Fruit fly (Drosophila melanogaster): ENCODE results near the gene PAN3.
A peak's percentile ranks its signal among the peaks of the same experiment; 100 is the strongest.

Gene PAN3

DNA sequence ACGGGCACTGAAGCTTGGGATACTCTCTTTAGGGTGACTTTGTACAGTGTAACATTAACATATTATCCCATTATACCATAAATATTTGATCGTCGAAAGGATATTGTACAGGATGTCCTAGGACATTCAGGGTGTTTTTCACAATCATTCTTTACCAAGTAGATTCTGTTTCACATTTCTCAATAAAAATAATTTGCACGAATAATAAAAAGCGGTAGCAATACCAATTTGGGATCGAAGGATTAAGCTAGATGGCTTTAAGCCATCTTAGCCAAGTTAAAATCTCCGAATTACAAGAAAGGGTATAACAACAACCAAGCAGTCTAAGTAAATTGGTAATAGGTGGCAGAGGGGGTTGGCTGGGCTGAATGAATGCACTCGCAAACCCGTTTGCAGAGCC lies 3.4 kb downstream of the PAN3 start:
- TF ChIP-seq CG32264 (GFP tag; optimal IDR thresholded peaks at IDR 0.05): no peak
- TF ChIP-seq fru (GFP tag; optimal IDR thresholded peaks at IDR 0.05): peak; percentile 32
- TF ChIP-seq HLH106 (tag; optimal IDR thresholded peaks at IDR 0.05): peak; percentile 39
- no peak for TF ChIP-seq Hr83 (GFP tag; optimal IDR thresholded peaks at IDR 0.05; ENCODE audit: poor library complexity, severe bottlenecking)
- TF ChIP-seq dmrt93B (GFP tag; optimal IDR thresholded peaks at IDR 0.05): peak; percentile 41
- TF ChIP-seq lola (GFP tag; optimal IDR thresholded peaks at IDR 0.05): no peak
- peak; percentile 44 for TF ChIP-seq h (GFP tag; optimal IDR thresholded peaks at IDR 0.05)
- peak; percentile 44 for TF ChIP-seq OdsH (GFP tag; optimal IDR thresholded peaks at IDR 0.05)
- peak; percentile 1 for TF ChIP-seq rgr (GFP tag; optimal IDR thresholded peaks at IDR 0.05)
- no peak for TF ChIP-seq Myc (optimal IDR thresholded peaks at IDR 0.05)
- peak; percentile 47 for TF ChIP-seq Sp1 (GFP tag; optimal IDR thresholded peaks at IDR 0.05)
- TF ChIP-seq sage (GFP tag; optimal IDR thresholded peaks at IDR 0.05): no peak
- TF ChIP-seq Hr78 (GFP tag; optimal IDR thresholded peaks at IDR 0.05): no peak
- TF ChIP-seq foxo (GFP tag; optimal IDR thresholded peaks at IDR 0.05): peak in 1 of 2 experiments; percentile 45
- peak; percentile 61 for TF ChIP-seq woc (GFP tag; optimal IDR thresholded peaks at IDR 0.05)
- TF ChIP-seq Dif (GFP tag; optimal IDR thresholded peaks at IDR 0.05; ENCODE audit: partially characterized antibody): no peak
- no peak for TF ChIP-seq pan (optimal IDR thresholded peaks at IDR 0.05)
- TF ChIP-seq jim (GFP tag; optimal IDR thresholded peaks at IDR 0.05): no peak
- TF ChIP-seq ey (GFP tag; optimal IDR thresholded peaks at IDR 0.05): peak; percentile 29
- no peak for TF ChIP-seq Rel (GFP tag; optimal IDR thresholded peaks at IDR 0.05)
- no peak for TF ChIP-seq Rel (tag; optimal IDR thresholded peaks at IDR 0.05)
- TF ChIP-seq psq (GFP tag; optimal IDR thresholded peaks at IDR 0.05): peak; percentile 2

dm6 chr3L:3074805-3075204 lies 3.9 kb downstream of the PAN3 start:
- TF ChIP-seq br (GFP tag; optimal IDR thresholded peaks at IDR 0.05) (no peak), psq (GFP tag; optimal IDR thresholded peaks at IDR 0.05) (peak; percentile 33), HLH106 (tag; optimal IDR thresholded peaks at IDR 0.05) (no peak), N (GFP tag; optimal IDR thresholded peaks at IDR 0.05) (no peak), sv (GFP tag; optimal IDR thresholded peaks at IDR 0.05) (no peak), ey (GFP tag; optimal IDR thresholded peaks at IDR 0.05) (no peak), Sp1 (GFP tag; optimal IDR thresholded peaks at IDR 0.05) (no peak), Hnf4 (GFP tag; optimal IDR thresholded peaks at IDR 0.05) (no peak), usp (GFP tag; optimal IDR thresholded peaks at IDR 0.05) (no peak), sage (GFP tag; optimal IDR thresholded peaks at IDR 0.05) (no peak), tai (GFP tag; optimal IDR thresholded peaks at IDR 0.05) (no peak), Vsx2 (GFP tag; optimal IDR thresholded peaks at IDR 0.05; ENCODE audit: partially characterized antibody) (peak; percentile 70), CG32264 (GFP tag; optimal IDR thresholded peaks at IDR 0.05) (no peak), foxo (GFP tag; optimal IDR thresholded peaks at IDR 0.05) (no peak), fru (GFP tag; optimal IDR thresholded peaks at IDR 0.05) (peak; percentile 37)

dm6 chr3L:3076954-3077353 lies 6.0 kb downstream of the PAN3 start:
- TF ChIP-seq woc (GFP tag; optimal IDR thresholded peaks at IDR 0.05) (no peak), Abd-B (GFP tag; optimal IDR thresholded peaks at IDR 0.05) (no peak), dmrt93B (GFP tag; optimal IDR thresholded peaks at IDR 0.05) (no peak), br (GFP tag; optimal IDR thresholded peaks at IDR 0.05) (no peak), CG9705 (GFP tag; optimal IDR thresholded peaks at IDR 0.05) (no peak), foxo (GFP tag; optimal IDR thresholded peaks at IDR 0.05) (no peak), Jra (GFP tag; optimal IDR thresholded peaks at IDR 0.05) (no peak), brk (GFP tag; optimal IDR thresholded peaks at IDR 0.05) (no peak), Mio (GFP tag; optimal IDR thresholded peaks at IDR 0.05) (no peak), Vsx2 (GFP tag; optimal IDR thresholded peaks at IDR 0.05; ENCODE audit: partially characterized antibody) (no peak), h (GFP tag; optimal IDR thresholded peaks at IDR 0.05) (no peak)

dm6 chr3L:3077568-3078107 lies 6.7 kb downstream of the PAN3 start:
- TF ChIP-seq tai (GFP tag; optimal IDR thresholded peaks at IDR 0.05) (peak; percentile 3), Myc (optimal IDR thresholded peaks at IDR 0.05) (peak; percentile 20), Hr83 (GFP tag; optimal IDR thresholded peaks at IDR 0.05; ENCODE audit: poor library complexity, severe bottlenecking) (peak; percentile 82), dmrt93B (GFP tag; optimal IDR thresholded peaks at IDR 0.05) (no peak), br (GFP tag; optimal IDR thresholded peaks at IDR 0.05) (peak; percentile 75), dl (GFP tag; optimal IDR thresholded peaks at IDR 0.05; ENCODE audit: insufficient read depth in 1 of 2, partially characterized antibody in 2 of 2) (peak; percentile 44 to 69), Dif (GFP tag; optimal IDR thresholded peaks at IDR 0.05; ENCODE audit: partially characterized antibody) (peak; percentile 82), CrebA (GFP tag; optimal IDR thresholded peaks at IDR 0.05; ENCODE audit: borderline replicate concordance) (peak; percentile 89), CG9705 (GFP tag; optimal IDR thresholded peaks at IDR 0.05) (no peak), jim (GFP tag; optimal IDR thresholded peaks at IDR 0.05) (peak; percentile 44), woc (GFP tag; optimal IDR thresholded peaks at IDR 0.05) (peak; percentile 51), Dfd (GFP tag; optimal IDR thresholded peaks at IDR 0.05) (no peak), dsf (GFP tag; optimal IDR thresholded peaks at IDR 0.05; ENCODE audit: borderline replicate concordance) (no peak), Jra (GFP tag; optimal IDR thresholded peaks at IDR 0.05) (peak; percentile 87), Abd-B (GFP tag; optimal IDR thresholded peaks at IDR 0.05) (no peak), Hr78 (GFP tag; optimal IDR thresholded peaks at IDR 0.05) (no peak), Hnf4 (GFP tag; optimal IDR thresholded peaks at IDR 0.05) (peak; percentile 64), ey (GFP tag; optimal IDR thresholded peaks at IDR 0.05) (peak; percentile 52), OdsH (GFP tag; optimal IDR thresholded peaks at IDR 0.05) (peak; percentile 55), h (GFP tag; optimal IDR thresholded peaks at IDR 0.05) (peak; percentile 81), N (GFP tag; optimal IDR thresholded peaks at IDR 0.05) (no peak), brk (GFP tag; optimal IDR thresholded peaks at IDR 0.05) (peak; percentile 22), CG32264 (GFP tag; optimal IDR thresholded peaks at IDR 0.05) (no peak), psq (GFP tag; optimal IDR thresholded peaks at IDR 0.05) (peak; percentile 96), GATAd (GFP tag; optimal IDR thresholded peaks at IDR 0.05) (no peak), sv (GFP tag; optimal IDR thresholded peaks at IDR 0.05) (no peak), Vsx2 (GFP tag; optimal IDR thresholded peaks at IDR 0.05; ENCODE audit: partially characterized antibody) (no peak), rgr (GFP tag; optimal IDR thresholded peaks at IDR 0.05) (peak; percentile 75), Mio (GFP tag; optimal IDR thresholded peaks at IDR 0.05) (peak; percentile 42), usp (GFP tag; optimal IDR thresholded peaks at IDR 0.05) (no peak)
